Fruit fly (Drosophila melanogaster): ENCODE data around the gene Aduk.

DNA sequence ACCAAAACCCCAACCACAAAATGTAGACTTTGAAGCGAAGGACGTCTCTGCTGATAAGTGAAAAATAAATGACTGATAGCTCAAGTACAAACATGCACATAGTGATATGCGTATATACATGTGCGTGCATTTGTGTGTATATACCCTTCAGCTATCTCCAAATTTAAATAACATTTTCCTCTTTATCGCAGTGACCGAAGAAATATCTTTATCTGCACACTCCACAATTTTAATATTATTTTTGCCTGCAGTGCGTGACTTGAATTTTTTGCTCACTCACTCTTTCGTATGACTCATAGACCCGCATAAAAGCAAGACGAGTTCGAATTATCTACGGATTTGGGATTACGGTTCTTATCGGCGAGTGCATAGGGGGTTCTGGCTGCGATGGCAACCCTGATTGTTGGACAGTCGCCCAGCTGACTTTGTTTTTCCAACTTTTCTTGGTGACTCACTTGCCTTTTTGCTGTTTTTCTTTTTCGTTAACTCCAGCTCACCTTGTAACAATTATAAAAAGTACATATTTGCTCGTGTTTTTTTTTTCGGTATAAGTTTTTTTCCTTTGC lies 8.6 kb upstream of the Aduk start:
- TF ChIP-seq HLH106 (tag; optimal IDR thresholded peaks at IDR 0.05) (no peak), ey (GFP tag; optimal IDR thresholded peaks at IDR 0.05) (no peak), Hnf4 (GFP tag; optimal IDR thresholded peaks at IDR 0.05) (no peak), Hr78 (GFP tag; optimal IDR thresholded peaks at IDR 0.05) (no peak), CrebA (GFP tag; optimal IDR thresholded peaks at IDR 0.05; ENCODE audit: borderline replicate concordance) (no peak), CG9705 (GFP tag; optimal IDR thresholded peaks at IDR 0.05) (no peak), Rel (GFP tag; optimal IDR thresholded peaks at IDR 0.05) (no peak), Rel (tag; optimal IDR thresholded peaks at IDR 0.05) (no peak), CG32264 (GFP tag; optimal IDR thresholded peaks at IDR 0.05) (no peak)

Data from whole organism, wandering third instar larva.